Fruit fly (Drosophila melanogaster) whole organism, embryonic: Measurements from ENCODE around the gene Gs2.
A peak's percentile ranks its signal among the peaks of the same experiment; 100 is the strongest.

Source experiments
- Ada2b ChIP-seq: fragments of 200-800 bp; sonication (Bioruptor generic); IDR thresholded peaks from 2 replicates; pipeline ENCODE4 v1.3.6; 2022; ENCODE audit warnings: missing biosample characterization, missing genetic modification characterization
- Adf1 ChIP-seq: fragments of 200-800 bp; sonication (Bioruptor generic); IDR thresholded peaks from 2 replicates; pipeline ENCODE4 v1.3.6; 2022; ENCODE audit warnings: missing biosample characterization, missing genetic modification characterization
- C15 ChIP-seq: fragments of 200-800 bp; sonication (Bioruptor generic); IDR thresholded peaks from 3 replicates; pipeline ENCODE4 v1.3.6; 2022; ENCODE audit warnings: missing biosample characterization, missing genetic modification characterization
- CG10147 ChIP-seq: fragments of 200-800 bp; sonication (Bioruptor generic); optimal IDR thresholded peaks from 2 replicates; lab custom pipeline; 2019; ENCODE audit warnings: missing biosample characterization, mild to moderate bottlenecking, missing genetic modification characterization, moderate library complexity
- CG10267 ChIP-seq: fragments of 200-800 bp; sonication (Bioruptor generic); optimal IDR thresholded peaks from 2 replicates; lab custom pipeline; 2018; ENCODE audit warnings: missing biosample characterization, mild to moderate bottlenecking, missing genetic modification characterization, moderate library complexity
- CG10543 ChIP-seq: fragments of 200-800 bp; sonication (Bioruptor generic); optimal IDR thresholded peaks from 3 replicates; lab custom pipeline; 2017; ENCODE audit warnings: missing biosample characterization, mild to moderate bottlenecking, missing genetic modification characterization, moderate library complexity
- CG11504 ChIP-seq: fragments of 200-800 bp; sonication (Bioruptor generic); optimal IDR thresholded peaks from 3 replicates; lab custom pipeline; 2019; ENCODE audit warnings: missing biosample characterization, mild to moderate bottlenecking, missing genetic modification characterization, moderate library complexity
- CG11695 ChIP-seq: fragments of 200-800 bp; sonication (Bioruptor generic); IDR thresholded peaks from 3 replicates; pipeline ENCODE4 v1.3.6; 2022; ENCODE audit warnings: missing biosample characterization, missing genetic modification characterization
- CG12659 ChIP-seq: fragments of 200-800 bp; sonication (Bioruptor generic); optimal IDR thresholded peaks from 3 replicates; lab custom pipeline; 2017; ENCODE audit warnings: mild to moderate bottlenecking, missing biosample characterization, missing genetic modification reagents, missing genetic modification characterization
- CG14441 ChIP-seq: fragments of 200-800 bp; sonication (Bioruptor generic); IDR thresholded peaks from 2 replicates; pipeline ENCODE4 v1.3.6; 2022; ENCODE audit warnings: missing biosample characterization, missing genetic modification characterization
- CG14860 ChIP-seq: fragments of 200-800 bp; sonication (Bioruptor generic); IDR thresholded peaks from 3 replicates; pipeline ENCODE4 v1.3.6; 2022; ENCODE audit warnings: missing biosample characterization, missing genetic modification characterization; ENCODE audit not compliant: partially characterized antibody
- CG15601 ChIP-seq: fragments of 200-800 bp; sonication (Bioruptor generic); optimal IDR thresholded peaks from 3 replicates; lab custom pipeline; 2019; ENCODE audit warnings: missing biosample characterization, mild to moderate bottlenecking, missing genetic modification characterization, moderate library complexity
- CG15696 ChIP-seq: fragments of 200-800 bp; sonication (Bioruptor generic); optimal IDR thresholded peaks from 2 replicates; lab custom pipeline; 2019; ENCODE audit warnings: missing biosample characterization, mild to moderate bottlenecking, missing genetic modification characterization, moderate library complexity
- CG17361 ChIP-seq: fragments of 200-800 bp; sonication (Bioruptor generic); IDR thresholded peaks from 3 replicates; pipeline ENCODE4 v1.3.6; 2022; ENCODE audit warnings: missing biosample characterization, missing genetic modification characterization
- CG17829 ChIP-seq: fragments of 200-800 bp; optimal IDR thresholded peaks from 2 replicates; lab custom pipeline; 2019; ENCODE audit warnings: missing biosample characterization, mild to moderate bottlenecking, missing genetic modification characterization, moderate library complexity
- CG1792 ChIP-seq: fragments of 200-800 bp; sonication (Bioruptor generic); optimal IDR thresholded peaks from 2 replicates; lab custom pipeline; 2016; ENCODE audit warnings: missing biosample characterization, missing genetic modification characterization
- CG18619 ChIP-seq: fragments of 200-800 bp; sonication (Bioruptor generic); optimal IDR thresholded peaks from 3 replicates; lab custom pipeline; 2017; ENCODE audit warnings: missing biosample characterization, mild to moderate bottlenecking, missing genetic modification characterization
- CG2199 ChIP-seq: fragments of 200-800 bp; sonication (Bioruptor generic); IDR thresholded peaks from 3 replicates; pipeline ENCODE4 v1.3.6; 2022; ENCODE audit warnings: missing biosample characterization, missing genetic modification characterization
- CG3995 ChIP-seq: fragments of 200-800 bp; sonication (Bioruptor generic); optimal IDR thresholded peaks from 3 replicates; lab custom pipeline; 2016; ENCODE audit warnings: missing biosample characterization, missing genetic modification characterization
- CG6813 ChIP-seq: fragments of 200-800 bp; sonication (Bioruptor generic); optimal IDR thresholded peaks from 2 replicates; lab custom pipeline; 2017; ENCODE audit warnings: missing biosample characterization, missing genetic modification characterization, mild to moderate bottlenecking, moderate library complexity, missing genetic modification reagents
- CG8765 ChIP-seq: fragments of 200-800 bp; sonication (Bioruptor generic); IDR thresholded peaks from 2 replicates; pipeline ENCODE4 v1.3.6; 2022; ENCODE audit warnings: missing biosample characterization, missing genetic modification characterization
- Doc3 ChIP-seq: fragments of 200-800 bp; sonication (Bioruptor generic); IDR thresholded peaks from 3 replicates; pipeline ENCODE4 v1.3.6; 2022; ENCODE audit warnings: missing biosample characterization, missing genetic modification characterization; ENCODE audit not compliant: partially characterized antibody
- Dref ChIP-seq: fragments of 200-800 bp; sonication (Bioruptor generic); IDR thresholded peaks from 2 replicates; pipeline ENCODE4 v1.3.6; 2022; ENCODE audit warnings: missing biosample characterization, missing genetic modification characterization
- E2f2 ChIP-seq: fragments of 200-800 bp; sonication (Bioruptor generic); IDR thresholded peaks from 2 replicates; pipeline ENCODE4 v1.3.6; 2022; ENCODE audit warnings: missing biosample characterization, missing genetic modification characterization
- Hand ChIP-seq: fragments of 200-800 bp; sonication (Bioruptor generic); optimal IDR thresholded peaks from 2 replicates; lab custom pipeline; 2017; ENCODE audit warnings: mild to moderate bottlenecking, missing biosample characterization, missing genetic modification reagents, missing genetic modification characterization
- Hey ChIP-seq: fragments of 200-800 bp; sonication (Bioruptor generic); optimal IDR thresholded peaks from 3 replicates; lab custom pipeline; 2018; ENCODE audit warnings: missing biosample characterization, mild to moderate bottlenecking, missing genetic modification characterization
- Hmr ChIP-seq: fragments of 200-800 bp; sonication (Bioruptor generic); optimal IDR thresholded peaks from 3 replicates; lab custom pipeline; 2017; ENCODE audit warnings: mild to moderate bottlenecking, missing biosample characterization, missing genetic modification reagents, missing genetic modification characterization
- Hsf ChIP-seq: fragments of 200-800 bp; sonication (Bioruptor generic); optimal IDR thresholded peaks from 3 replicates; lab custom pipeline; 2016; ENCODE audit warnings: missing biosample characterization, missing genetic modification characterization
- Lim3 ChIP-seq: fragments of 200-800 bp; sonication (Bioruptor generic); IDR thresholded peaks from 2 replicates; pipeline ENCODE4 v1.3.6; 2022; ENCODE audit warnings: missing biosample characterization, missing genetic modification characterization
- Pdp1 ChIP-seq, 2 experiments: fragments of 200-800 bp; sonication (Bioruptor generic); optimal IDR thresholded peaks; 3 replicates each; lab custom pipeline; 2016; ENCODE audit warnings: missing biosample characterization in 2 of 2, missing genetic modification characterization in 2 of 2, mild to moderate bottlenecking in 1 of 2, moderate library complexity in 1 of 2
- Rx ChIP-seq: fragments of 200-800 bp; sonication (Bioruptor generic); IDR thresholded peaks from 2 replicates; pipeline ENCODE4 v1.3.6; 2022; ENCODE audit warnings: missing biosample characterization, missing genetic modification characterization
- YL-1 ChIP-seq: fragments of 200-800 bp; sonication (Bioruptor generic); optimal IDR thresholded peaks from 3 replicates; lab custom pipeline; 2017; ENCODE audit warnings: missing biosample characterization, mild to moderate bottlenecking, missing genetic modification characterization
- ac ChIP-seq: fragments of 200-800 bp; sonication (Bioruptor generic); optimal IDR thresholded peaks from 3 replicates; lab custom pipeline; 2017; ENCODE audit warnings: missing biosample characterization, mild to moderate bottlenecking, missing genetic modification characterization
- amos ChIP-seq: fragments of 200-800 bp; sonication (Bioruptor generic); IDR thresholded peaks from 2 replicates; pipeline ENCODE4 v1.3.6; 2022; ENCODE audit warnings: missing biosample characterization, missing genetic modification characterization; ENCODE audit not compliant: partially characterized antibody
- cg ChIP-seq: fragments of 200-800 bp; sonication (Bioruptor generic); optimal IDR thresholded peaks from 3 replicates; lab custom pipeline; 2019; ENCODE audit warnings: missing biosample characterization, mild to moderate bottlenecking, missing genetic modification characterization, moderate library complexity
- croc ChIP-seq: fragments of 200-800 bp; sonication (Bioruptor generic); conservative IDR thresholded peaks from 3 replicates; pipeline ENCODE4 v1.3.6; 2022; ENCODE audit warnings: missing biosample characterization, missing genetic modification characterization
- emc ChIP-seq: fragments of 200-800 bp; sonication (Bioruptor generic); optimal IDR thresholded peaks from 2 replicates; lab custom pipeline; 2016; ENCODE audit warnings: missing biosample characterization, missing genetic modification characterization
- en ChIP-seq: fragments of 200-800 bp; sonication (Bioruptor generic); optimal IDR thresholded peaks from 2 replicates; lab custom pipeline; 2016; ENCODE audit warnings: missing biosample characterization, missing genetic modification characterization
- eve ChIP-seq, 2 experiments: fragments of >200 bp; optimal IDR thresholded peaks; 2 replicates each; lab custom pipeline; 2017; ENCODE audit warnings: missing biosample characterization in 2 of 2, missing genetic modification characterization in 2 of 2
- fd64A ChIP-seq: fragments of 200-800 bp; sonication (Bioruptor generic); optimal IDR thresholded peaks from 3 replicates; lab custom pipeline; 2018; ENCODE audit warnings: missing biosample characterization, mild to moderate bottlenecking, missing genetic modification characterization
- gt ChIP-seq: fragments of 200-800 bp; sonication (Bioruptor generic); IDR thresholded peaks from 2 replicates; pipeline ENCODE4 v1.3.6; 2022; ENCODE audit warnings: missing biosample characterization, missing genetic modification characterization
- klu ChIP-seq: fragments of 200-800 bp; sonication (Bioruptor generic); IDR thresholded peaks from 2 replicates; pipeline ENCODE4 v1.3.6; 2022; ENCODE audit warnings: missing biosample characterization, missing genetic modification characterization
- mld ChIP-seq: fragments of 200-800 bp; sonication (Bioruptor generic); IDR thresholded peaks from 3 replicates; pipeline ENCODE4 v1.3.6; 2022; ENCODE audit warnings: missing biosample characterization, missing genetic modification characterization; ENCODE audit not compliant: partially characterized antibody
- nerfin-1 ChIP-seq: fragments of 200-800 bp; sonication (Bioruptor generic); optimal IDR thresholded peaks from 3 replicates; lab custom pipeline; 2019; ENCODE audit warnings: missing biosample characterization, mild to moderate bottlenecking, missing genetic modification characterization, moderate library complexity
- pita ChIP-seq: fragments of 200-800 bp; sonication (Bioruptor generic); optimal IDR thresholded peaks from 2 replicates; lab custom pipeline; 2017; ENCODE audit warnings: missing biosample characterization, mild to moderate bottlenecking, missing genetic modification characterization
- pnt ChIP-seq: fragments of 200-800 bp; sonication (Bioruptor generic); optimal IDR thresholded peaks from 3 replicates; lab custom pipeline; 2016; ENCODE audit warnings: missing biosample characterization, missing genetic modification characterization
- rib ChIP-seq: fragments of 200-800 bp; sonication (Bioruptor generic); IDR thresholded peaks from 2 replicates; pipeline ENCODE4 v1.3.6; 2022; ENCODE audit warnings: missing biosample characterization, missing genetic modification characterization
- so ChIP-seq: fragments of 200-800 bp; sonication (Bioruptor generic); IDR thresholded peaks from 3 replicates; pipeline ENCODE4 v1.3.6; 2022; ENCODE audit warnings: missing biosample characterization, missing genetic modification characterization
- sqz ChIP-seq: fragments of 200-800 bp; sonication (Bioruptor generic); optimal IDR thresholded peaks from 3 replicates; lab custom pipeline; 2018; ENCODE audit warnings: missing biosample characterization, mild to moderate bottlenecking, missing genetic modification characterization
- trh ChIP-seq: fragments of 200-800 bp; sonication (Bioruptor generic); optimal IDR thresholded peaks from 2 replicates; lab custom pipeline; 2016; ENCODE audit warnings: missing biosample characterization, missing genetic modification characterization

Gene Gs2

DNA sequence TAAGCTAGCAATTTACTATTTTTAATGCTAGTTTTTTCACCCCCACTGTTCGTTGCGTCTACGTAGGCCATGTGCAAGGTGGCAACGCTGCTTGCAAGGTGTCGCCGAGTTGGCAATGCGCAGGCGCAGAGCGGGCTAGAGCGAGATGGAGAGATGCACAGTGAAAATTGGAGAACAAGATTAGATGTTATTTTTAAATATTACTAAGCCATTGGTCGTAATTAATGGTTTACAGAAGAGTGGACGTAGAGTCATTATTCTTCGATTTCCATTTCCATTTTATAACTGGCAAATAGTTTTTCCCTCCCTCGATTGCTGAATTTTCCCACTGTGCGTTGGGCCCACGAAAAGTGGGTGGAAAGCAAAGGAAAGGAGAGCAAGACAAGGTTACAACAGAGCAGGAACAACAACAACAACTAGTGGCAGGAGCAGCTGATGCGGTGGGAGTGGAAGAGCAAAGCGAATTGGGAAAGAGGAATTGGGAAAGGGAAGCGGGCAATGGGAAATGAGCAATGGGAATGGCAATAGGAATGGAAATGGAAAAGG is 30.3 kb downstream of the Gs2 start (continued):
- no peak for TF ChIP-seq CG15696 (tag; lab: Kevin White, UChicago)
- TF ChIP-seq Ada2b (GFP tag; lab: Robert Waterston, UW) = peak; percentile 86
- TF ChIP-seq Adf1 (GFP tag; lab: Robert Waterston, UW) = peak; percentile 52
- TF ChIP-seq CG3995 (GFP tag; lab: Kevin White, UChicago) = no peak
- TF ChIP-seq CG1792 = peak; percentile 45
- no peak for TF ChIP-seq CG10543 (GFP tag; lab: Kevin White, UChicago)
- 0 out of 2 replicates have a peak, but pooled peaks have one; percentile 25 for TF ChIP-seq gt (GFP tag; lab: Robert Waterston, UW)
- TF ChIP-seq CG2199 (GFP tag; lab: Robert Waterston, UW) = peak; percentile 77
- TF ChIP-seq CG18619 (GFP tag; lab: Kevin White, UChicago) = peak; percentile 58
- TF ChIP-seq CG17829 (tag; lab: Kevin White, UChicago) = peak; percentile 70
- TF ChIP-seq cg (GFP tag; lab: Kevin White, UChicago) = no peak
- TF ChIP-seq nerfin-1 (tag; lab: Kevin White, UChicago) = peak; percentile 37
- TF ChIP-seq so (GFP tag; lab: Robert Waterston, UW) = peak; percentile 87
- TF ChIP-seq CG6813 (GFP tag; lab: Kevin White, UChicago) = peak; percentile 73
- TF ChIP-seq Dref (GFP tag; lab: Robert Waterston, UW) = no peak
- peak; percentile 84 for TF ChIP-seq Hmr
- peak; percentile 76 for TF ChIP-seq CG15601 (tag; lab: Kevin White, UChicago)
- no peak for TF ChIP-seq eve (GFP tag; optimal IDR thresholded peaks at IDR 0.05; lab: Kevin White, UChicago)
- TF ChIP-seq emc (GFP tag; lab: Kevin White, UChicago) = no peak
- peak; percentile 69; the same call in 2 of the 3 replicates for TF ChIP-seq CG17361
- TF ChIP-seq fd64A (GFP tag; lab: Kevin White, UChicago) = peak; percentile 50
- TF ChIP-seq sqz (GFP tag; lab: Kevin White, UChicago) = no peak
- TF ChIP-seq Hand = peak; percentile 56
- no peak for TF ChIP-seq amos (GFP tag; lab: Robert Waterston, UW)
- peak; percentile 74; the same call in 2 of the 3 replicates for TF ChIP-seq C15 (GFP tag; lab: Robert Waterston, UW)
- TF ChIP-seq pnt (GFP tag; lab: Kevin White, UChicago) = peak; percentile 79
- TF ChIP-seq CG10147 = peak; percentile 56
- TF ChIP-seq klu (GFP tag; lab: Robert Waterston, UW) = peak; percentile 39; the same call in 1 of the 2 replicates
- peak; percentile 76 for TF ChIP-seq Rx (GFP tag; lab: Robert Waterston, UW)
- peak; percentile 77 for TF ChIP-seq Hsf (GFP tag; lab: Kevin White, UChicago)
- peak; percentile 70 for TF ChIP-seq croc (GFP tag; lab: Robert Waterston, UW)
- TF ChIP-seq E2f2 = peak; percentile 63; the same call in 1 of the 2 replicates
- TF ChIP-seq ac (GFP tag; lab: Kevin White, UChicago) = peak; percentile 18
- TF ChIP-seq CG12659 (GFP tag; lab: Kevin White, UChicago) = peak; percentile 64
- TF ChIP-seq Hey (tag; lab: Kevin White, UChicago) = no peak
- TF ChIP-seq trh (GFP tag; lab: Kevin White, UChicago) = peak; percentile 35
- peak; percentile 82 for TF ChIP-seq CG11695 (GFP tag; lab: Robert Waterston, UW)
- TF ChIP-seq rib = peak; percentile 71
- TF ChIP-seq pita = no peak
- TF ChIP-seq en (GFP tag; lab: Kevin White, UChicago) = peak; percentile 62
- TF ChIP-seq YL-1 = no peak
- peak; percentile 80 for TF ChIP-seq CG11504 (tag; lab: Kevin White, UChicago)
- peak; percentile 62 for TF ChIP-seq CG10267 (tag; lab: Kevin White, UChicago)
- TF ChIP-seq CG14441 (GFP tag; lab: Robert Waterston, UW) = peak; percentile 85
- peak; percentile 57; the same call in 1 of the 2 replicates for TF ChIP-seq Lim3 (GFP tag; lab: Robert Waterston, UW)
- peak; percentile 74 for TF ChIP-seq CG8765
- TF ChIP-seq CG14860 = no peak
- TF ChIP-seq Pdp1 (GFP tag; optimal IDR thresholded peaks at IDR 0.05; lab: Kevin White, UChicago) = peak; percentile 76 to 86
- TF ChIP-seq Doc3 (GFP tag; lab: Robert Waterston, UW) = no peak
- TF ChIP-seq mld (GFP tag; lab: Robert Waterston, UW) = no peak
